Worm (Caenorhabditis elegans) whole organism, young adult: ENCODE data around the gene srsx-13.

Experiments
- B0336.3 ChIP-seq: fragments of 200-800 bp; sonication (Bioruptor generic); IDR thresholded peaks from 2 replicates; pipeline ENCODE4 v1.3.6; 2022; ENCODE audit warnings: missing genetic modification characterization, missing compliant biosample characterization
- F33H1.4 ChIP-seq: fragments of 200-800 bp; sonication (Bioruptor generic); IDR thresholded peaks from 2 replicates; pipeline ENCODE4 v1.3.6; 2022; ENCODE audit warnings: missing genetic modification reagents, missing genetic modification characterization, missing compliant biosample characterization
- F52B5.7 ChIP-seq: sonication (generic microtip); optimal IDR thresholded peaks from 2 replicates; lab custom pipeline; 2016; ENCODE audit warnings: mild to moderate bottlenecking, missing genetic modification characterization, missing compliant biosample characterization
- F57A8.1 ChIP-seq: fragments of 200-800 bp; sonication (Bioruptor generic); optimal IDR thresholded peaks from 2 replicates; lab custom pipeline; 2018; ENCODE audit warnings: mild to moderate bottlenecking, missing genetic modification characterization, moderate library complexity, missing compliant biosample characterization
- K12H6.12 ChIP-seq: fragments of 200-800 bp; sonication (Bioruptor generic); optimal IDR thresholded peaks from 2 replicates; lab custom pipeline; 2018; ENCODE audit warnings: mild to moderate bottlenecking, missing genetic modification characterization, missing compliant biosample characterization
- T07F8.4 ChIP-seq: sonication (generic microtip); optimal IDR thresholded peaks from 2 replicates; lab custom pipeline; 2016; ENCODE audit warnings: mild to moderate bottlenecking, missing genetic modification characterization, moderate library complexity, missing compliant biosample characterization
- Y53G8AR.9 ChIP-seq: fragments of 200-800 bp; sonication (Bioruptor generic); conservative IDR thresholded peaks from 2 replicates; pipeline ENCODE4 v1.3.6; 2022; ENCODE audit warnings: missing genetic modification reagents, missing genetic modification characterization, missing compliant biosample characterization
- Y56A3A.18 ChIP-seq: fragments of 200-800 bp; sonication (Bioruptor generic); IDR thresholded peaks from 2 replicates; pipeline ENCODE4 v1.3.6; 2022; ENCODE audit warnings: missing genetic modification reagents, missing genetic modification characterization, missing compliant biosample characterization
- Y79H2A.3 ChIP-seq: fragments of 200-800 bp; sonication (Bioruptor generic); conservative IDR thresholded peaks from 2 replicates; pipeline ENCODE4 v1.3.6; 2022; ENCODE audit warnings: missing genetic modification reagents, missing genetic modification characterization, missing compliant biosample characterization
- Y95B8A.8 ChIP-seq: fragments of 200-800 bp; sonication (Bioruptor generic); IDR thresholded peaks from 2 replicates; pipeline ENCODE4 v1.3.6; 2022; ENCODE audit warnings: missing genetic modification reagents, missing genetic modification characterization, missing compliant biosample characterization
- ama-1 ChIP-seq, 3 experiments: fragments of 150-350 bp in 1 of 3; sonication (generic microtip) in 2 of 3; optimal IDR thresholded peaks; 2 replicates each; lab custom pipeline; 2014 to 2018; ENCODE audit warnings: missing biosample characterization in 2 of 3, missing genetic modification characterization in 2 of 3, missing genetic modification reagents in 2 of 3
- aptf-2 ChIP-seq: fragments of 200-800 bp; sonication (Bioruptor generic); conservative IDR thresholded peaks from 2 replicates; pipeline ENCODE4 v1.3.6; 2022; ENCODE audit warnings: missing genetic modification reagents, missing genetic modification characterization, missing compliant biosample characterization
- attf-3 ChIP-seq: fragments of 200-800 bp; sonication (Bioruptor generic); conservative IDR thresholded peaks from 2 replicates; pipeline ENCODE4 v1.3.6; 2022; ENCODE audit warnings: missing genetic modification reagents, missing genetic modification characterization, missing compliant biosample characterization
- ccch-3 ChIP-seq: fragments of 200-800 bp; sonication (Bioruptor generic); optimal IDR thresholded peaks from 2 replicates; lab custom pipeline; 2018; ENCODE audit warnings: mild to moderate bottlenecking, missing genetic modification characterization, missing compliant biosample characterization
- cebp-2 ChIP-seq: fragments of 200-800 bp; sonication (Bioruptor generic); IDR thresholded peaks from 2 replicates; pipeline ENCODE4 v1.3.6; 2022; ENCODE audit warnings: missing genetic modification characterization, missing compliant biosample characterization
- ceh-40 ChIP-seq: fragments of 200-800 bp; sonication (Bioruptor generic); IDR thresholded peaks from 2 replicates; pipeline ENCODE4 v1.3.6; 2022; ENCODE audit warnings: missing genetic modification characterization, missing compliant biosample characterization
- ceh-79 ChIP-seq: sonication (generic microtip); optimal IDR thresholded peaks from 2 replicates; lab custom pipeline; 2017; ENCODE audit warnings: mild to moderate bottlenecking, missing genetic modification characterization, missing compliant biosample characterization
- ceh-91 ChIP-seq: fragments of 200-800 bp; sonication (Bioruptor generic); IDR thresholded peaks from 2 replicates; pipeline ENCODE4 v1.3.6; 2022; ENCODE audit warnings: missing genetic modification reagents, missing genetic modification characterization, missing compliant biosample characterization
- dox-1 ChIP-seq: fragments of 200-800 bp; sonication (Bioruptor generic); IDR thresholded peaks from 2 replicates; pipeline ENCODE4 v1.3.6; 2022; ENCODE audit warnings: missing genetic modification reagents, missing genetic modification characterization, missing compliant biosample characterization
- ekl-4 ChIP-seq: fragments of 200-800 bp; sonication (Bioruptor generic); IDR thresholded peaks from 2 replicates; pipeline ENCODE4 v1.3.6; 2022; ENCODE audit warnings: missing genetic modification reagents, missing genetic modification characterization, missing compliant biosample characterization
- ets-4 ChIP-seq: fragments of 200-800 bp; sonication (Bioruptor generic); optimal IDR thresholded peaks from 2 replicates; lab custom pipeline; 2018; ENCODE audit warnings: mild to moderate bottlenecking, missing genetic modification characterization, missing compliant biosample characterization
- hlh-12 ChIP-seq: sonication (generic microtip); optimal IDR thresholded peaks from 2 replicates; lab custom pipeline; 2016; ENCODE audit warnings: missing genetic modification characterization, missing compliant biosample characterization
- hsf-1 ChIP-seq: fragments of 200-800 bp; sonication (Bioruptor generic); IDR thresholded peaks from 2 replicates; pipeline ENCODE4 v1.3.6; 2022; ENCODE audit warnings: missing genetic modification reagents, missing genetic modification characterization, missing compliant biosample characterization
- let-607 ChIP-seq, 2 experiments: fragments of 200-800 bp in 1 of 2; sonication (Bioruptor generic) in 1 of 2; sonication (generic microtip) in 1 of 2; optimal IDR thresholded peaks; 2 replicates each; lab custom pipeline; 2016 to 2018; ENCODE audit warnings: mild to moderate bottlenecking in 2 of 2, missing compliant biosample characterization in 2 of 2, missing genetic modification characterization in 2 of 2, moderate library complexity in 2 of 2, missing genotype in 1 of 2
- lin-54 ChIP-seq: fragments of 200-800 bp; sonication (Bioruptor generic); optimal IDR thresholded peaks from 2 replicates; lab custom pipeline; 2018; ENCODE audit warnings: mild to moderate bottlenecking, missing genetic modification characterization, missing compliant biosample characterization
- madf-6 ChIP-seq: fragments of 200-800 bp; sonication (Bioruptor generic); IDR thresholded peaks from 2 replicates; pipeline ENCODE4 v1.3.6; 2022; ENCODE audit warnings: missing genetic modification reagents, missing genetic modification characterization, missing compliant biosample characterization
- mel-28 ChIP-seq: sonication (generic microtip); optimal IDR thresholded peaks from 2 replicates; lab custom pipeline; 2016; ENCODE audit warnings: borderline replicate concordance, mild to moderate bottlenecking, missing genetic modification characterization, missing compliant biosample characterization
- rcor-1 ChIP-seq: fragments of 200-800 bp; sonication (Bioruptor generic); IDR thresholded peaks from 2 replicates; pipeline ENCODE4 v1.3.6; 2022; ENCODE audit warnings: missing genetic modification reagents, missing genetic modification characterization, missing compliant biosample characterization
- sea-2 ChIP-seq: fragments of 200-800 bp; sonication (Bioruptor generic); IDR thresholded peaks from 2 replicates; pipeline ENCODE4 v1.3.6; 2022; ENCODE audit warnings: missing genetic modification characterization, missing compliant biosample characterization
- snpc-1.3 ChIP-seq: sonication (generic microtip); optimal IDR thresholded peaks from 2 replicates; lab custom pipeline; 2017; ENCODE audit warnings: missing genetic modification characterization, mild to moderate bottlenecking, missing compliant biosample characterization, antibody characterized with exemption, moderate library complexity, missing genotype, missing genetic modification reagents; ENCODE audit not compliant: insufficient read depth
- snpc-3.4 ChIP-seq: sonication (generic microtip); optimal IDR thresholded peaks from 2 replicates; lab custom pipeline; 2017; ENCODE audit warnings: missing genetic modification characterization, mild to moderate bottlenecking, missing compliant biosample characterization, antibody characterized with exemption, moderate library complexity, missing genotype, missing genetic modification reagents
- snpc-4 ChIP-seq, 5 experiments: fragments of 150-350 bp in 1 of 5; sonication (generic microtip) in 4 of 5; optimal IDR thresholded peaks; 2 replicates each; lab custom pipeline; 2014 to 2018; ENCODE audit warnings: missing genetic modification characterization in 5 of 5, missing biosample characterization in 3 of 5, antibody characterized with exemption in 2 of 5, mild to moderate bottlenecking in 2 of 5, missing compliant biosample characterization in 2 of 5, missing genotype in 2 of 5, moderate library complexity in 2 of 5, missing genetic modification reagents in 1 of 5
- unc-130 ChIP-seq: sonication (generic microtip); optimal IDR thresholded peaks from 2 replicates; lab custom pipeline; 2016; ENCODE audit warnings: missing genetic modification reagents, missing genetic modification characterization, missing compliant biosample characterization
- zim-3 ChIP-seq: sonication (generic microtip); optimal IDR thresholded peaks from 2 replicates; lab custom pipeline; 2017; ENCODE audit warnings: mild to moderate bottlenecking, missing genetic modification characterization, moderate library complexity, missing compliant biosample characterization
- ztf-22 ChIP-seq: fragments of 200-800 bp; sonication (Bioruptor generic); optimal IDR thresholded peaks from 2 replicates; lab custom pipeline; 2018; ENCODE audit warnings: mild to moderate bottlenecking, missing genetic modification characterization, moderate library complexity, missing compliant biosample characterization
- ztf-6 ChIP-seq: fragments of 200-800 bp; sonication (Bioruptor generic); IDR thresholded peaks from 2 replicates; pipeline ENCODE4 v1.3.6; 2022; ENCODE audit warnings: missing genetic modification reagents, missing genetic modification characterization, missing compliant biosample characterization

Gene srsx-13

DNA sequence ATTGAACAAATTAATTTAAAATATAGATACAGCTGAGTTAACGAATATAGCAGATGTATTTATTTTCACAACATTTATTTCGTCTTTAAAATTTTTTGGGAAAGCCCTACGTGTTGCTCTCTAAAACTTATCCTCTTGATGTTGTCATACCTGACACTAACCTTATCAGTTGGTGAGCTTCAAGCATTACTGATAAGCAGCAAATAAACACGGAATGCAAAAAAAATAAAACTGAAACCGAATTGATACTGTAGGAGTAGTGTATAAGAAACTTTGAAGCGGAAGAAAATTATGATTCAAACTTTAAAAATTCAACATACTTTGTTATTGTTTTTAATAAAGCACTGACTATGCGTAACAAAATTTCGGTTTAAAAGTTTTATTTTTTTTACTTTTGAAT, 47.9 kb downstream of the srsx-13 start:
- no peak for TF ChIP-seq B0336.3 (GFP tag; lab: Robert Waterston, UW)
- no peak for TF ChIP-seq ets-4
- TF ChIP-seq ama-1 (optimal IDR thresholded peaks at IDR 0.05; lab: Kevin White, UChicago) = no peak
- TF ChIP-seq ama-1 (GFP tag; optimal IDR thresholded peaks at IDR 0.05; lab: Kevin White, UChicago) = no peak
- no peak for TF ChIP-seq hsf-1 (GFP tag; lab: Robert Waterston, UW)
- TF ChIP-seq cebp-2 = no peak
- no peak for TF ChIP-seq let-607 (tag; optimal IDR thresholded peaks at IDR 0.05; lab: Kevin White, UChicago)
- no peak for TF ChIP-seq madf-6
- TF ChIP-seq unc-130 = no peak
- no peak for TF ChIP-seq sea-2 (GFP tag; lab: Robert Waterston, UW)

DNA sequence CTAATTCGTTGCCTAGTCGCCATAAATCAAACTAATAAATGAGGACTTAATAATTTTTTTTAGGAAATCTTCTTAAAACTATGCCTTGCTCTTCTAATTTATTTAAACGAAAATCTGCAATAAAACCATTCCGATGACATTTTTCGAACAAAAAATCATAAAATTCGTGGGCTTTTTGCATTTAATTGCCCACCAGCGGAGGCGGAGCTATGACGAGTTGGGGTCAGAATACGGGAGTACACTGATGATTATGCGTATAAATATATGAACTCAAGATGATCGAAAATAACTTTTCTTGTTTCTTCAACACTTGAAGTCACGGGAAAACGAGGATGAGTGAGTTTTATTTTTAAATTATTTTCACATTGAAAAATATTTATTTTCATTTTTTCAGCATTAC, 48.6 kb downstream of the srsx-13 start, which contains the start of gene catp-2:
TSS of gene catp-2 (plus strand) at position 301 of the 400 bp plus-strand sequence.
- TF ChIP-seq sea-2 (GFP tag; lab: Robert Waterston, UW) (no peak), F52B5.7 (tag; lab: Kevin White, UChicago) (no peak), Y56A3A.18 (no peak), hlh-12 (tag; lab: Kevin White, UChicago) (no peak), F57A8.1 (GFP tag; lab: Kevin White, UChicago) (no peak), Y53G8AR.9 (GFP tag; lab: Robert Waterston, UW) (no peak), mel-28 (no peak), F33H1.4 (GFP tag; lab: Robert Waterston, UW) (no peak)
- TF ChIP-seq, all 124 proteins: peak for 0

DNA sequence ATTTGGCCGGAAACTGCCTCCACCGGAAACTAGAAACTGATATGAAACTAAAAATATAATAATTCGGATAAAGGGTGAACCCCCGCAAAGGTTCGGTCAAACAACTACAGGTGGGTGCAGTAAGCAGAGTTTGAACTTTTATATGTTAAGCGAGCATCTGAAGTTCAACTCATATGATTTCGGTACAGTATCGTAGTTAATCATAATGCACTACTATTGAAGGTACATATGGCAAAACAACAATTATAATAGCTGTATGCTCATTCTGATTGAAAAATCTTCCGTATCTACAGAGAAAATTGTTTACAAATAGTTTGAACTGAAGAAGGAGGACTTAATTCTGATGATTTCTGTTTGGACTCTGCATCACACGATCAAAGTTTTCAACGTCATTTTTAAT, 49.7 kb downstream of the srsx-13 start:
- TF ChIP-seq T07F8.4 (tag; lab: Kevin White, UChicago) (no peak), aptf-2 (GFP tag; lab: Robert Waterston, UW) (no peak), dox-1 (no peak), zim-3 (tag; lab: Kevin White, UChicago) (no peak), ceh-40 (GFP tag; lab: Robert Waterston, UW) (no peak), ztf-6 (GFP tag; lab: Robert Waterston, UW) (no peak), Y95B8A.8 (GFP tag; lab: Robert Waterston, UW) (no peak), K12H6.12 (no peak), ceh-79 (tag; lab: Kevin White, UChicago) (no peak), ekl-4 (GFP tag; lab: Robert Waterston, UW) (no peak), Y79H2A.3 (no peak), ztf-22 (GFP tag; lab: Kevin White, UChicago) (no peak), snpc-3.4 (tag; lab: Kevin White, UChicago) (no peak), snpc-1.3 (no peak), snpc-4 (GFP tag; optimal IDR thresholded peaks at IDR 0.05; lab: Kevin White, UChicago) (no peak), snpc-4 (tag; optimal IDR thresholded peaks at IDR 0.05; lab: Kevin White, UChicago) (no peak), ceh-91 (GFP tag; lab: Robert Waterston, UW) (no peak), rcor-1 (GFP tag; lab: Robert Waterston, UW) (no peak), attf-3 (no peak), lin-54 (GFP tag; lab: Kevin White, UChicago) (no peak), ccch-3 (GFP tag; lab: Kevin White, UChicago) (no peak)
